Worm (Caenorhabditis elegans) whole organism, mixed stage, embryonic: ENCODE data around the gene swp-1.

Source experiments
- M03D4.4 ChIP-seq: sonication (generic microtip); optimal IDR thresholded peaks from 2 replicates; lab custom pipeline; 2017; ENCODE audit warnings: mild to moderate bottlenecking, missing genetic modification characterization, missing compliant biosample characterization
- bed-3 ChIP-seq: fragments of 200-800 bp; sonication (Bioruptor generic); optimal IDR thresholded peaks from 3 replicates; lab custom pipeline; 2018; ENCODE audit warnings: mild to moderate bottlenecking, missing genetic modification characterization, moderate library complexity, missing compliant biosample characterization
- blmp-1 ChIP-seq: fragments of 150-350 bp; optimal IDR thresholded peaks from 2 replicates; lab custom pipeline; 2014; ENCODE audit warnings: missing biosample characterization, missing genetic modification characterization
- ceh-39 ChIP-seq: fragments of 150-350 bp; optimal IDR thresholded peaks from 2 replicates; lab custom pipeline; 2014; ENCODE audit warnings: missing biosample characterization, missing genetic modification characterization
- ceh-43 ChIP-seq: fragments of 200-800 bp; sonication (Bioruptor generic); optimal IDR thresholded peaks from 2 replicates; lab custom pipeline; 2018; ENCODE audit warnings: mild to moderate bottlenecking, missing genetic modification characterization, moderate library complexity, missing compliant biosample characterization
- ceh-83 ChIP-seq: fragments of 200-800 bp; sonication (Bioruptor generic); optimal IDR thresholded peaks from 2 replicates; lab custom pipeline; 2018; ENCODE audit warnings: mild to moderate bottlenecking, missing genetic modification characterization, missing compliant biosample characterization
- ces-1 ChIP-seq: fragments of 150-350 bp; optimal IDR thresholded peaks from 2 replicates; lab custom pipeline; 2014; ENCODE audit warnings: missing biosample characterization, missing genetic modification reagents, missing genetic modification characterization
- cnd-1 ChIP-seq: fragments of 200-800 bp; sonication (Bioruptor generic); optimal IDR thresholded peaks from 2 replicates; lab custom pipeline; 2018; ENCODE audit warnings: mild to moderate bottlenecking, missing genetic modification characterization, missing compliant biosample characterization
- drap-1 ChIP-seq: fragments of 200-800 bp; sonication (Bioruptor generic); optimal IDR thresholded peaks from 3 replicates; lab custom pipeline; 2018; ENCODE audit warnings: mild to moderate bottlenecking, missing genetic modification characterization, missing compliant biosample characterization
- elt-1 ChIP-seq: sonication (generic microtip); optimal IDR thresholded peaks from 2 replicates; lab custom pipeline; 2017; ENCODE audit warnings: missing genetic modification characterization, mild to moderate bottlenecking, missing compliant biosample characterization, antibody characterized with exemption, moderate library complexity, borderline replicate concordance; ENCODE audit not compliant: insufficient read depth
- elt-3 ChIP-seq: fragments of 150-350 bp; optimal IDR thresholded peaks from 2 replicates; lab custom pipeline; 2014; ENCODE audit warnings: missing biosample characterization, missing genetic modification characterization
- flh-1 ChIP-seq: fragments of 200-800 bp; sonication (Bioruptor generic); optimal IDR thresholded peaks from 2 replicates; lab custom pipeline; 2018; ENCODE audit warnings: mild to moderate bottlenecking, missing genetic modification characterization, moderate library complexity, missing compliant biosample characterization
- ham-2 ChIP-seq: fragments of 200-800 bp; sonication (Bioruptor generic); optimal IDR thresholded peaks from 2 replicates; lab custom pipeline; 2018; ENCODE audit warnings: mild to moderate bottlenecking, missing genetic modification characterization, missing compliant biosample characterization
- hlh-1 ChIP-seq: fragments of 150-350 bp; optimal IDR thresholded peaks from 2 replicates; lab custom pipeline; 2014; ENCODE audit warnings: missing biosample characterization, missing genetic modification reagents, missing genetic modification characterization
- lin-13 ChIP-seq: fragments of 150-350 bp; optimal IDR thresholded peaks from 2 replicates; lab custom pipeline; 2014; ENCODE audit warnings: missing biosample characterization, missing genetic modification characterization
- lin-32 ChIP-seq: fragments of 200-800 bp; sonication (Bioruptor generic); optimal IDR thresholded peaks from 2 replicates; lab custom pipeline; 2018; ENCODE audit warnings: mild to moderate bottlenecking, missing genetic modification characterization, missing compliant biosample characterization
- lsy-2 ChIP-seq: fragments of 150-350 bp; optimal IDR thresholded peaks from 2 replicates; lab custom pipeline; 2014; ENCODE audit warnings: missing biosample characterization, missing genetic modification characterization
- mab-5 ChIP-seq: fragments of 150-350 bp; optimal IDR thresholded peaks from 2 replicates; lab custom pipeline; 2014; ENCODE audit warnings: missing biosample characterization, missing genetic modification characterization
- mep-1 ChIP-seq: fragments of 150-350 bp; optimal IDR thresholded peaks from 2 replicates; lab custom pipeline; 2017; ENCODE audit warnings: missing biosample characterization, missing genetic modification reagents, missing genetic modification characterization, inconsistent platforms
- mls-2 ChIP-seq: sonication (generic microtip); optimal IDR thresholded peaks from 2 replicates; lab custom pipeline; 2016; ENCODE audit warnings: mild to moderate bottlenecking, missing genetic modification characterization, moderate library complexity, missing compliant biosample characterization
- nhr-12 ChIP-seq: fragments of 150-350 bp; optimal IDR thresholded peaks from 2 replicates; lab custom pipeline; 2014; ENCODE audit warnings: missing biosample characterization, missing genetic modification characterization
- nhr-2 ChIP-seq: fragments of 150-350 bp; optimal IDR thresholded peaks from 2 replicates; lab custom pipeline; 2014; ENCODE audit warnings: missing biosample characterization, missing genetic modification characterization
- nhr-237 ChIP-seq: fragments of 150-350 bp; optimal IDR thresholded peaks from 2 replicates; lab custom pipeline; 2014; ENCODE audit warnings: missing biosample characterization, missing genetic modification characterization
- nhr-28 ChIP-seq: fragments of 150-350 bp; optimal IDR thresholded peaks from 2 replicates; lab custom pipeline; 2014; ENCODE audit warnings: missing biosample characterization, missing genetic modification characterization
- nhr-76 ChIP-seq: sonication (generic microtip); optimal IDR thresholded peaks from 2 replicates; lab custom pipeline; 2017; ENCODE audit warnings: missing biosample characterization, missing genetic modification characterization
- pha-4 ChIP-seq: fragments of 150-350 bp; optimal IDR thresholded peaks from 2 replicates; lab custom pipeline; 2018; ENCODE audit warnings: missing biosample characterization, missing genetic modification reagents, missing genetic modification characterization
- sem-2 ChIP-seq: fragments of 200-800 bp; sonication (Bioruptor generic); optimal IDR thresholded peaks from 2 replicates; lab custom pipeline; 2018; ENCODE audit warnings: mild to moderate bottlenecking, missing genetic modification characterization, missing compliant biosample characterization
- snpc-4 ChIP-seq: fragments of 150-350 bp; optimal IDR thresholded peaks from 2 replicates; lab custom pipeline; 2014; ENCODE audit warnings: missing biosample characterization, missing genetic modification characterization
- sptf-1 ChIP-seq: sonication (generic microtip); optimal IDR thresholded peaks from 2 replicates; lab custom pipeline; 2017; ENCODE audit warnings: mild to moderate bottlenecking, missing genetic modification characterization, moderate library complexity, missing compliant biosample characterization
- tbx-8 ChIP-seq: fragments of 200-800 bp; sonication (Bioruptor generic); optimal IDR thresholded peaks from 2 replicates; lab custom pipeline; 2018; ENCODE audit warnings: mild to moderate bottlenecking, missing genetic modification characterization, moderate library complexity, missing compliant biosample characterization
- unc-120 ChIP-seq: sonication (generic microtip); optimal IDR thresholded peaks from 2 replicates; lab custom pipeline; 2017; ENCODE audit warnings: missing genetic modification characterization, missing compliant biosample characterization; ENCODE audit not compliant: poor library complexity, severe bottlenecking
- unc-39 ChIP-seq: fragments of 150-350 bp; optimal IDR thresholded peaks from 2 replicates; lab custom pipeline; 2014; ENCODE audit warnings: missing biosample characterization, missing genetic modification characterization
- unc-62 ChIP-seq: fragments of 150-350 bp; optimal IDR thresholded peaks from 2 replicates; lab custom pipeline; 2014; ENCODE audit warnings: missing biosample characterization, missing genetic modification reagents, missing genetic modification characterization
- zip-8 ChIP-seq: fragments of 150-350 bp; optimal IDR thresholded peaks from 2 replicates; lab custom pipeline; 2014; ENCODE audit warnings: missing biosample characterization, missing genetic modification characterization
- ztf-11 ChIP-seq: fragments of 150-350 bp; optimal IDR thresholded peaks from 2 replicates; lab custom pipeline; 2014; ENCODE audit warnings: missing biosample characterization, missing genetic modification characterization

The swp-1 gene

DNA sequence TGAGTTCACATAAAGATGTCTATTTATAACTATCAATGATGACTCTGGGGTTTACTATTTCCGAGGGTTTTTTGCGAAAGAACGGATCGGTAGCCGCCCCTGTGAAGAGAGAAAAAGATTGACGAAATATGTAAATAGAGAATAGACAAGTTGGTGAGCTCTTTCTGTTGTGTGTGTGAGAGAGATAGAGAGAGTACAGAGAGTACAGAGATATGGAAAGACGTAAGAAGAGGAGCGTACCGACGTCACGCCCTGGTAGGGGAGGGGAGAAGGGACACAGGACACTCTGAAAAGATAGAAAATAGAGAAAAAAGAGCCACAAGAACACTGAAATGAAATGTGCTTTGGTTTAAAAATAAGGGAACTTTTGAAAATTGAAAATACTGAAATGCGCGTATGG, 17.1 kb downstream of the swp-1 start:
- peak; percentile 75 for TF ChIP-seq pha-4 (tag; lab: Kevin White, UChicago)
- TF ChIP-seq zip-8 (tag; lab: Kevin White, UChicago) = no peak
- no peak for TF ChIP-seq flh-1 (GFP tag; lab: Kevin White, UChicago)
- no peak for TF ChIP-seq tbx-8 (GFP tag; lab: Kevin White, UChicago)
- peak; percentile 33 for TF ChIP-seq lsy-2 (tag; lab: Kevin White, UChicago)
- TF ChIP-seq lin-13 (tag; lab: Kevin White, UChicago) = no peak
- TF ChIP-seq ces-1 (GFP tag; lab: Kevin White, UChicago) = peak; percentile 27
- no peak for TF ChIP-seq unc-62 (GFP tag; lab: Kevin White, UChicago)

- TF ChIP-seq tbx-8 (GFP tag; lab: Kevin White, UChicago) = no peak
- no peak for TF ChIP-seq nhr-237 (tag; lab: Kevin White, UChicago)
- no peak for TF ChIP-seq elt-1 (tag; lab: Kevin White, UChicago)
- TF ChIP-seq nhr-2 (tag; lab: Kevin White, UChicago) = no peak
- TF ChIP-seq elt-3 (tag; lab: Kevin White, UChicago) = no peak
Measured at ce11 chrIII:5683998-5684397, 21.3 kb downstream of the swp-1 start, which contains the start of gene rcan-1. TSS of gene rcan-1 (minus strand) at chrIII:5684098.

- TF ChIP-seq unc-62 (GFP tag; lab: Kevin White, UChicago) (no peak), hlh-1 (tag; lab: Kevin White, UChicago) (no peak), lin-32 (GFP tag; lab: Kevin White, UChicago) (no peak), unc-120 (tag; lab: Kevin White, UChicago) (no peak), elt-1 (tag; lab: Kevin White, UChicago) (no peak), bed-3 (GFP tag; lab: Kevin White, UChicago) (no peak), zip-8 (tag; lab: Kevin White, UChicago) (no peak), mab-5 (tag; lab: Kevin White, UChicago) (no peak), ceh-39 (tag; lab: Kevin White, UChicago) (no peak), nhr-12 (tag; lab: Kevin White, UChicago) (no peak), mep-1 (tag; lab: Kevin White, UChicago) (no peak), ztf-11 (tag; lab: Kevin White, UChicago) (no peak), ceh-83 (no peak)
Measured at ce11 chrIII:5680141-5680540, 25.2 kb downstream of the swp-1 start, which contains the start of gene pst-2. TSS of gene pst-2 (plus strand) at chrIII:5680433.

ce11 chrIII:5678935-5679334, 26.4 kb downstream of the swp-1 start, which contains the start of the genes ska-3 and rps-12:
TSS of gene ska-3 (minus strand) at chrIII:5679005.
TSS of gene rps-12 (plus strand) at chrIII:5679298.
- TF ChIP-seq lin-13 (tag; lab: Kevin White, UChicago) (peak; percentile 99), nhr-2 (tag; lab: Kevin White, UChicago) (peak; percentile 54), bed-3 (GFP tag; lab: Kevin White, UChicago) (peak; percentile 26), blmp-1 (tag; lab: Kevin White, UChicago) (no peak), elt-3 (tag; lab: Kevin White, UChicago) (peak; percentile 55), snpc-4 (no peak), drap-1 (GFP tag; lab: Kevin White, UChicago) (peak; percentile 86), M03D4.4 (tag; lab: Kevin White, UChicago) (peak; percentile 89), lsy-2 (tag; lab: Kevin White, UChicago) (peak; percentile 92), nhr-28 (tag; lab: Kevin White, UChicago) (peak; percentile 24), tbx-8 (GFP tag; lab: Kevin White, UChicago) (peak; percentile 55), mep-1 (tag; lab: Kevin White, UChicago) (peak; percentile 100), nhr-76 (tag; lab: Kevin White, UChicago) (no peak), sem-2 (peak; percentile 11), cnd-1 (tag; lab: Kevin White, UChicago) (peak; percentile 45), unc-62 (GFP tag; lab: Kevin White, UChicago) (peak; percentile 85), sptf-1 (tag; lab: Kevin White, UChicago) (peak; percentile 88), ceh-83 (peak; percentile 25), pha-4 (tag; lab: Kevin White, UChicago) (peak; percentile 99), ceh-39 (tag; lab: Kevin White, UChicago) (peak; percentile 95), mab-5 (tag; lab: Kevin White, UChicago) (peak; percentile 60), ham-2 (GFP tag; lab: Kevin White, UChicago) (peak; percentile 87), flh-1 (GFP tag; lab: Kevin White, UChicago) (no peak), hlh-1 (tag; lab: Kevin White, UChicago) (peak; percentile 66), mls-2 (tag; lab: Kevin White, UChicago) (peak; percentile 73), nhr-12 (tag; lab: Kevin White, UChicago) (peak; percentile 90), ztf-11 (tag; lab: Kevin White, UChicago) (peak; percentile 69), elt-1 (tag; lab: Kevin White, UChicago) (peak; percentile 53), unc-120 (tag; lab: Kevin White, UChicago) (peak; percentile 88), nhr-237 (tag; lab: Kevin White, UChicago) (peak; percentile 98), ceh-43 (GFP tag; lab: Kevin White, UChicago) (peak; percentile 9), ces-1 (GFP tag; lab: Kevin White, UChicago) (peak; percentile 81), zip-8 (tag; lab: Kevin White, UChicago) (no peak), unc-39 (tag; lab: Kevin White, UChicago) (no peak), lin-32 (GFP tag; lab: Kevin White, UChicago) (no peak)
